Worm (Caenorhabditis elegans) whole organism, midembryonic: ENCODE data around the gene Y43F8B.9.
"Not testable (repeated sequence)": the region's sequence is repeated elsewhere in the genome, so short reads cannot be mapped to it uniquely, and the experiment has no call there.

Experiments
- T22C8.4 ChIP-seq: fragments of 200-800 bp; sonication (Bioruptor generic); IDR thresholded peaks from 2 replicates; pipeline ENCODE4 v1.3.6; 2022; ENCODE audit warnings: missing genetic modification characterization, missing compliant biosample characterization
- flt-1 ChIP-seq: fragments of 200-800 bp; sonication (Bioruptor generic); IDR thresholded peaks from 2 replicates; pipeline ENCODE4 v1.3.6; 2022; ENCODE audit warnings: missing genetic modification characterization, missing compliant biosample characterization
- klf-2 ChIP-seq: fragments of 200-800 bp; sonication (Bioruptor generic); conservative IDR thresholded peaks from 2 replicates; pipeline ENCODE4 v1.3.6; 2022; ENCODE audit warnings: missing genetic modification reagents, missing genetic modification characterization, missing compliant biosample characterization
- ref-1 ChIP-seq: fragments of 200-800 bp; sonication (Bioruptor generic); conservative IDR thresholded peaks from 2 replicates; pipeline ENCODE4 v1.3.6; 2022; ENCODE audit warnings: missing genetic modification reagents, missing genetic modification characterization, missing compliant biosample characterization
- tab-1 ChIP-seq: fragments of 200-800 bp; sonication (Bioruptor generic); IDR thresholded peaks from 2 replicates; pipeline ENCODE4 v1.3.6; 2022; ENCODE audit warnings: missing genetic modification characterization, missing compliant biosample characterization
- ztf-23 ChIP-seq: fragments of 200-800 bp; sonication (Bioruptor generic); IDR thresholded peaks from 2 replicates; pipeline ENCODE4 v1.3.6; 2022; ENCODE audit warnings: missing genetic modification reagents, missing genetic modification characterization, missing compliant biosample characterization
- ztf-29 ChIP-seq: fragments of 200-800 bp; sonication (Bioruptor generic); IDR thresholded peaks from 2 replicates; pipeline ENCODE4 v1.3.6; 2022; ENCODE audit warnings: missing genetic modification reagents, missing genetic modification characterization, missing compliant biosample characterization

ce11 chrV:19528535-19528934, 50.6 kb downstream of the Y43F8B.9 start:
- TF ChIP-seq flt-1 (GFP tag; lab: Robert Waterston, UW); T22C8.4; ref-1 (GFP tag; lab: Robert Waterston, UW); tab-1 (GFP tag; lab: Robert Waterston, UW); klf-2 (GFP tag; lab: Robert Waterston, UW); ztf-23 (GFP tag; lab: Robert Waterston, UW): not testable (repeated sequence)
- TF ChIP-seq ztf-29 (GFP tag; lab: Robert Waterston, UW) = peak; percentile 87
